Worm (Caenorhabditis elegans) whole organism, L4 larva: ENCODE data around the gene nadk-2.

Source experiments
- F49E8.2 ChIP-seq: sonication (generic microtip); optimal IDR thresholded peaks from 2 replicates; lab custom pipeline; 2016; ENCODE audit warnings: missing compliant biosample characterization, mild to moderate bottlenecking, missing genetic modification characterization, borderline replicate concordance
- R02D3.7 ChIP-seq: fragments of 150-350 bp; sonication (generic microtip); optimal IDR thresholded peaks from 3 replicates; lab custom pipeline; 2014; ENCODE audit warnings: missing biosample characterization, missing genetic modification characterization
- T20F7.1 ChIP-seq: fragments of 200-800 bp; sonication (Bioruptor generic); optimal IDR thresholded peaks from 2 replicates; lab custom pipeline; 2018; ENCODE audit warnings: mild to moderate bottlenecking, missing genetic modification characterization, missing compliant biosample characterization
- Y105C5A.15 ChIP-seq: fragments of 200-800 bp; sonication (Bioruptor generic); IDR thresholded peaks from 2 replicates; pipeline ENCODE4 v1.3.6; 2022; ENCODE audit warnings: missing genetic modification characterization, missing compliant biosample characterization
- Y5F2A.4 ChIP-seq: fragments of 200-800 bp; sonication (Bioruptor generic); optimal IDR thresholded peaks from 2 replicates; lab custom pipeline; 2018; ENCODE audit warnings: mild to moderate bottlenecking, missing genetic modification characterization, missing compliant biosample characterization
- ZK546.5 ChIP-seq, 2 experiments: sonication (generic microtip); optimal IDR thresholded peaks; 2 replicates each; lab custom pipeline; 2017; ENCODE audit warnings: missing biosample characterization in 2 of 2, missing genetic modification characterization in 2 of 2
- aha-1 ChIP-seq: fragments of 150-350 bp; peaks from one replicate; lab custom pipeline; 2014; ENCODE audit warnings: missing biosample characterization, missing genetic modification characterization
- ceh-20 ChIP-seq: fragments of 200-800 bp; sonication (Bioruptor generic); IDR thresholded peaks from 2 replicates; pipeline ENCODE4 v1.3.6; 2022; ENCODE audit warnings: missing genetic modification reagents, missing genetic modification characterization, missing compliant biosample characterization
- ceh-28 ChIP-seq: fragments of 150-350 bp; optimal IDR thresholded peaks from 2 replicates; lab custom pipeline; 2014; ENCODE audit warnings: missing biosample characterization, missing genetic modification reagents, missing genetic modification characterization
- cey-2 ChIP-seq: sonication (generic microtip); optimal IDR thresholded peaks from 3 replicates; lab custom pipeline; 2017; ENCODE audit warnings: missing genetic modification characterization, mild to moderate bottlenecking, missing compliant biosample characterization, antibody characterized with exemption, borderline replicate concordance; ENCODE audit not compliant: insufficient read depth
- daf-16 ChIP-seq, 3 experiments: sonication (generic microtip); optimal IDR thresholded peaks; 2 replicates each; lab custom pipeline; 2016 to 2017; ENCODE audit warnings: missing genetic modification characterization in 3 of 3, missing genetic modification reagents in 3 of 3, mild to moderate bottlenecking in 2 of 3, missing compliant biosample characterization in 2 of 3, missing biosample characterization in 1 of 3, moderate library complexity in 1 of 3
- dmd-6 ChIP-seq: fragments of 200-800 bp; sonication (Bioruptor generic); IDR thresholded peaks from 2 replicates; pipeline ENCODE4 v1.3.6; 2022; ENCODE audit warnings: missing genetic modification reagents, missing genetic modification characterization, missing compliant biosample characterization
- duxl-1 ChIP-seq: sonication (generic microtip); optimal IDR thresholded peaks from 2 replicates; lab custom pipeline; 2016; ENCODE audit warnings: mild to moderate bottlenecking, missing genetic modification characterization, moderate library complexity, missing compliant biosample characterization; ENCODE audit not compliant: poor library complexity
- dve-1 ChIP-seq: sonication (generic microtip); optimal IDR thresholded peaks from 2 replicates; lab custom pipeline; 2017; ENCODE audit warnings: antibody characterized with exemption, mild to moderate bottlenecking, missing genetic modification characterization, missing compliant biosample characterization; ENCODE audit not compliant: insufficient read depth
- egl-27 ChIP-seq: sonication (generic microtip); optimal IDR thresholded peaks from 3 replicates; lab custom pipeline; 2017; ENCODE audit warnings: missing biosample characterization, missing genetic modification reagents, missing genetic modification characterization
- gei-8 ChIP-seq: fragments of 200-800 bp; sonication (Bioruptor generic); optimal IDR thresholded peaks from 2 replicates; lab custom pipeline; 2018; ENCODE audit warnings: mild to moderate bottlenecking, missing genetic modification characterization, missing compliant biosample characterization
- hif-1 ChIP-seq, 2 experiments: sonication (generic microtip); optimal IDR thresholded peaks; 2 replicates each; lab custom pipeline; 2016 to 2017; ENCODE audit warnings: missing compliant biosample characterization in 2 of 2, missing genetic modification characterization in 2 of 2, missing genetic modification reagents in 2 of 2, missing genotype in 2 of 2, mild to moderate bottlenecking in 1 of 2
- hlh-11 ChIP-seq: fragments of 200-800 bp; sonication (Bioruptor generic); optimal IDR thresholded peaks from 2 replicates; lab custom pipeline; 2018; ENCODE audit warnings: mild to moderate bottlenecking, missing genetic modification characterization, missing compliant biosample characterization
- lin-1 ChIP-seq: fragments of 200-800 bp; sonication (Bioruptor generic); IDR thresholded peaks from 2 replicates; pipeline ENCODE4 v1.3.6; 2022; ENCODE audit warnings: missing genetic modification reagents, missing genetic modification characterization, missing compliant biosample characterization
- mdt-29 ChIP-seq: fragments of 200-800 bp; sonication (Bioruptor generic); IDR thresholded peaks from 2 replicates; pipeline ENCODE4 v1.3.6; 2022; ENCODE audit warnings: missing genetic modification reagents, missing genetic modification characterization, missing compliant biosample characterization
- mep-1 ChIP-seq: fragments of 150-350 bp; sonication (generic microtip); optimal IDR thresholded peaks from 3 replicates; lab custom pipeline; 2014; ENCODE audit warnings: missing biosample characterization, missing genetic modification characterization
- mxl-3 ChIP-seq: fragments of 200-800 bp; sonication (Bioruptor generic); optimal IDR thresholded peaks from 2 replicates; lab custom pipeline; 2018; ENCODE audit warnings: mild to moderate bottlenecking, missing genetic modification characterization, missing compliant biosample characterization
- nhr-102 ChIP-seq: sonication (generic microtip); optimal IDR thresholded peaks from 2 replicates; lab custom pipeline; 2016; ENCODE audit warnings: mild to moderate bottlenecking, missing genetic modification characterization, moderate library complexity, missing compliant biosample characterization
- nhr-111 ChIP-seq: fragments of 200-800 bp; sonication (Bioruptor generic); optimal IDR thresholded peaks from 2 replicates; lab custom pipeline; 2018; ENCODE audit warnings: mild to moderate bottlenecking, missing genetic modification characterization, missing compliant biosample characterization
- nhr-28 ChIP-seq: fragments of 150-350 bp; optimal IDR thresholded peaks from 2 replicates; lab custom pipeline; 2014; ENCODE audit warnings: missing biosample characterization, missing genetic modification characterization
- nhr-41 ChIP-seq: fragments of 200-800 bp; sonication (Bioruptor generic); IDR thresholded peaks from 2 replicates; pipeline ENCODE4 v1.3.6; 2022; ENCODE audit warnings: missing genetic modification reagents, missing genetic modification characterization, missing compliant biosample characterization
- nhr-77 ChIP-seq: fragments of 150-350 bp; optimal IDR thresholded peaks from 2 replicates; lab custom pipeline; 2014; ENCODE audit warnings: missing biosample characterization, missing genetic modification characterization
- pha-4 ChIP-seq, 2 experiments: fragments of 150-350 bp in 1 of 2; fragments of 200-800 bp in 1 of 2; sonication (Bioruptor generic) in 1 of 2; IDR thresholded peaks in 1 of 2; optimal IDR thresholded peaks in 1 of 2; 2 replicates each; pipeline versions ENCODE4 v1.3.6 to Lab custom; 2014 to 2022; ENCODE audit warnings: missing genetic modification characterization in 2 of 2, missing genetic modification reagents in 2 of 2, missing biosample characterization in 1 of 2, missing compliant biosample characterization in 1 of 2
- pqm-1 ChIP-seq: sonication (generic microtip); optimal IDR thresholded peaks from 2 replicates; lab custom pipeline; 2017; ENCODE audit warnings: missing biosample characterization, missing genetic modification characterization
- set-16 ChIP-seq: fragments of 200-800 bp; sonication (Bioruptor generic); IDR thresholded peaks from 2 replicates; pipeline ENCODE4 v1.3.6; 2022; ENCODE audit warnings: missing genetic modification reagents, missing genetic modification characterization, missing compliant biosample characterization
- skn-1 ChIP-seq: fragments of 150-350 bp; optimal IDR thresholded peaks from 2 replicates; lab custom pipeline; 2014; ENCODE audit warnings: missing biosample characterization, missing genetic modification characterization
- snpc-1.2 ChIP-seq: fragments of 200-800 bp; sonication (Bioruptor generic); IDR thresholded peaks from 2 replicates; pipeline ENCODE4 v1.3.6; 2022; ENCODE audit warnings: missing genetic modification reagents, missing genetic modification characterization, missing compliant biosample characterization
- spr-1 ChIP-seq: sonication (generic microtip); optimal IDR thresholded peaks from 2 replicates; lab custom pipeline; 2016; ENCODE audit warnings: mild to moderate bottlenecking, missing genetic modification characterization, missing compliant biosample characterization
- spr-3 ChIP-seq: fragments of 200-800 bp; sonication (Bioruptor generic); optimal IDR thresholded peaks from 2 replicates; lab custom pipeline; 2018; ENCODE audit warnings: mild to moderate bottlenecking, missing genetic modification characterization, missing compliant biosample characterization
- tag-97 ChIP-seq: fragments of 200-800 bp; sonication (Bioruptor generic); IDR thresholded peaks from 2 replicates; pipeline ENCODE4 v1.3.6; 2022; ENCODE audit warnings: missing genetic modification characterization, missing compliant biosample characterization
- unc-62 ChIP-seq, 3 experiments: fragments of 150-350 bp in 1 of 3; sonication (generic microtip); optimal IDR thresholded peaks in 2 of 3; peaks in 1 of 3; 1 replicate in 1 of 3; 2 replicates in 2 of 3; lab custom pipeline; 2014 to 2017; ENCODE audit warnings: missing biosample characterization in 3 of 3, missing genetic modification characterization in 3 of 3, missing genetic modification reagents in 3 of 3, missing genotype in 1 of 3
- zag-1 ChIP-seq: fragments of 150-350 bp; optimal IDR thresholded peaks from 2 replicates; lab custom pipeline; 2014; ENCODE audit warnings: missing biosample characterization, missing genetic modification characterization
- zfp-2 ChIP-seq: sonication (generic microtip); optimal IDR thresholded peaks from 2 replicates; lab custom pipeline; 2016; ENCODE audit warnings: mild to moderate bottlenecking, missing genetic modification characterization, missing compliant biosample characterization
- zfp-3 ChIP-seq: fragments of 200-800 bp; sonication (Bioruptor generic); conservative IDR thresholded peaks from 2 replicates; pipeline ENCODE4 v1.3.6; 2022; ENCODE audit warnings: missing genetic modification reagents, missing genetic modification characterization, missing compliant biosample characterization
- ztf-7 ChIP-seq: fragments of 150-350 bp; optimal IDR thresholded peaks from 2 replicates; lab custom pipeline; 2014; ENCODE audit warnings: missing biosample characterization, missing genetic modification characterization

nadk-2 gene

ce11 chrII:12058298-12058697, 8.9 kb downstream of the nadk-2 start:
- TF ChIP-seq nhr-102 (tag; lab: Kevin White, UChicago) (no peak), ztf-7 (tag; lab: Kevin White, UChicago) (no peak), egl-27 (tag; lab: Kevin White, UChicago) (no peak), duxl-1 (tag; lab: Kevin White, UChicago) (peak; percentile 24), ceh-28 (tag; lab: Kevin White, UChicago) (no peak), tag-97 (GFP tag; lab: Robert Waterston, UW) (no peak), zfp-3 (0 out of 2 replicates have a peak, but pooled peaks have one; percentile 30), R02D3.7 (tag; lab: Kevin White, UChicago) (no peak), skn-1 (tag; lab: Kevin White, UChicago) (no peak), mdt-29 (GFP tag; lab: Robert Waterston, UW) (0 out of 2 replicates have a peak, but pooled peaks have one; percentile 13), lin-1 (GFP tag; lab: Robert Waterston, UW) (no peak), aha-1 (tag; lab: Kevin White, UChicago) (peak; percentile 52), gei-8 (GFP tag; lab: Kevin White, UChicago) (no peak), ceh-20 (GFP tag; lab: Robert Waterston, UW) (peak; percentile 20; the same call in 1 of the 2 replicates)

- no peak for TF ChIP-seq nhr-28
- peak in 1 of 2 experiments; percentile 17 for TF ChIP-seq hif-1 (tag; optimal IDR thresholded peaks at IDR 0.05; lab: Kevin White, UChicago)
- TF ChIP-seq dve-1 (tag; lab: Kevin White, UChicago), result peak; percentile 9
- TF ChIP-seq T20F7.1, result no peak
- 0 out of 2 replicates have a peak, but pooled peaks have one; percentile 17 for TF ChIP-seq lin-1 (GFP tag; lab: Robert Waterston, UW)
- TF ChIP-seq pha-4 (GFP tag; IDR thresholded peaks at IDR 0.05; lab: Robert Waterston, UW), result no peak
- no peak for TF ChIP-seq pha-4 (tag; optimal IDR thresholded peaks at IDR 0.05; lab: Kevin White, UChicago)
- TF ChIP-seq zfp-3, result 0 out of 2 replicates have a peak, but pooled peaks have one; percentile 17
- peak; percentile 52 for TF ChIP-seq mep-1 (tag; lab: Kevin White, UChicago)
- TF ChIP-seq, all 104 proteins: peak for 5
Measured at ce11 chrII:12059872-12060271, 10.5 kb downstream of the nadk-2 start.

ce11 chrII:12062521-12062920, 13.1 kb downstream of the nadk-2 start, which contains the start of gene arrd-7:
arrd-7 (minus strand) TSS chrII:12062621.
- TF ChIP-seq snpc-1.2 (GFP tag; lab: Robert Waterston, UW), result no peak
- TF ChIP-seq unc-62 (GFP tag; optimal IDR thresholded peaks at IDR 0.05 in 1 of 2; lab: Kevin White, UChicago), result peak in 1 of 2 experiments; percentile 45
- TF ChIP-seq unc-62 (tag; optimal IDR thresholded peaks at IDR 0.05; lab: Kevin White, UChicago), result no peak

- TF ChIP-seq nhr-28 (peak; percentile 41), F49E8.2 (tag; lab: Kevin White, UChicago) (no peak), aha-1 (tag; lab: Kevin White, UChicago) (no peak), mep-1 (tag; lab: Kevin White, UChicago) (no peak), R02D3.7 (tag; lab: Kevin White, UChicago) (no peak), mxl-3 (GFP tag; lab: Kevin White, UChicago) (no peak), zag-1 (tag; lab: Kevin White, UChicago) (no peak), pqm-1 (tag; lab: Kevin White, UChicago) (peak; percentile 91), snpc-1.2 (GFP tag; lab: Robert Waterston, UW) (no peak), nhr-102 (tag; lab: Kevin White, UChicago) (no peak), ZK546.5 (tag; optimal IDR thresholded peaks at IDR 0.05; lab: Kevin White, UChicago) (no peak), nhr-77 (no peak), daf-16 (GFP tag; optimal IDR thresholded peaks at IDR 0.05; lab: Kevin White, UChicago) (no peak), daf-16 (tag; optimal IDR thresholded peaks at IDR 0.05; lab: Kevin White, UChicago) (peak; percentile 48), cey-2 (no peak), mdt-29 (GFP tag; lab: Robert Waterston, UW) (no peak), dmd-6 (GFP tag; lab: Robert Waterston, UW) (peak; percentile 43; the same call in 1 of the 2 replicates), dve-1 (tag; lab: Kevin White, UChicago) (peak; percentile 33), nhr-111 (no peak), Y5F2A.4 (GFP tag; lab: Kevin White, UChicago) (no peak), set-16 (GFP tag; lab: Robert Waterston, UW) (no peak), Y105C5A.15 (GFP tag; lab: Robert Waterston, UW) (no peak), spr-1 (no peak), hlh-11 (peak; percentile 14), zfp-2 (tag; lab: Kevin White, UChicago) (no peak), nhr-41 (GFP tag; lab: Robert Waterston, UW) (no peak), spr-3 (GFP tag; lab: Kevin White, UChicago) (no peak)
Measured at ce11 chrII:12063076-12063475, 13.7 kb downstream of the nadk-2 start.
